Fruit fly (Drosophila melanogaster): ENCODE measurements around the gene Taf3.
A peak's percentile ranks its signal among the peaks of the same experiment; 100 is the strongest.

Gene Taf3

DNA sequence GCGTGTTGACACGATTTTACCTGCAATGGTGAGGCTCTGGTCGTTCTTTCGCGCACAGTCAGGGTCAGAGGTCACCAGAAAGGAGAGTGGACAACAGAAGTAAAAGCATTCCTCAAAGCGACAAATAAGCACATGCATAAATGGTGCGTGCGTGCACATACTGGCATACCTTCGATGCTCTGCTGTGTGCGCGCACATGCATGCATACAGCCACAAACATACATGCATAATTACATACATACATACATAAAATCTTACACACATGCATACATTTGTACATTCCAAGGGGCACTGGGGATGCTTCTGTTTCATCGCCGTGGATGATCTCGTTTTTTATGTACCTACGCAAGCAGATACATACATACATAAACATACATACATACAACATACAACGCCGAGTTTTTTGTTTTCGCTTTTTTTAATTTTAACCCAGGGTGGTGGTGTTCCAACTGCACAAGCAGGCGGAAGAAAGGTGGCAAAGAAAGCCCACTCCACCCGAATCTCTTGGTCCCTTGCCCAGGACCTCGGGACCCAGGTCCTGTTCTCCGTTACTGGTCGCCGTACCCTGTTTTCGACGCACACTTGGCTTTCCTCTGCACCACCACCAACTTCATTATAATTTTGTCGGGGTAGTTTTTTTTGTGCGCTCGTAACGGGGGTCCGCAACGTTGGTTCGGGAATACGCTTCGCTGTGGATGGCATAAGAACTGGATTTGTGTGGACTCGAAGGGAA lies 22.4 kb upstream of the Taf3 start, which contains the start of gene Asator (continued):
- TF ChIP-seq CG15601 (tag; optimal IDR thresholded peaks at IDR 0.05) = no peak
- peak; percentile 58 for TF ChIP-seq Hr3 (GFP tag; optimal IDR thresholded peaks at IDR 0.05)
- no peak for TF ChIP-seq pan (optimal IDR thresholded peaks at IDR 0.05)
- peak in 1 of 2 experiments; percentile 72 for TF ChIP-seq pan (GFP tag; optimal IDR thresholded peaks at IDR 0.05 in 1 of 2, IDR thresholded peaks at IDR 0.05 in 1 of 2)
- peak; percentile 100 for TF ChIP-seq pros (GFP tag; optimal IDR thresholded peaks at IDR 0.05)
- no peak for TF ChIP-seq CG8359 (GFP tag; optimal IDR thresholded peaks at IDR 0.05; ENCODE audit: borderline replicate concordance)
- peak; percentile 21 for TF ChIP-seq nau (GFP tag; optimal IDR thresholded peaks at IDR 0.05)
- peak; percentile 91 for TF ChIP-seq kni (GFP tag; optimal IDR thresholded peaks at IDR 0.05)
- TF ChIP-seq CG1529 (GFP tag; optimal IDR thresholded peaks at IDR 0.05) = no peak
- peak; percentile 80 for TF ChIP-seq gsb-n (tag; optimal IDR thresholded peaks at IDR 0.05)
- no peak for TF ChIP-seq Hand (GFP tag; optimal IDR thresholded peaks at IDR 0.05)
- TF ChIP-seq slp2 (GFP tag; optimal IDR thresholded peaks at IDR 0.05) = peak; percentile 20
- no peak for TF ChIP-seq kay (GFP tag; optimal IDR thresholded peaks at IDR 0.05)
- no peak for TF ChIP-seq CG14050 (GFP tag; IDR thresholded peaks at IDR 0.05)
- TF ChIP-seq abd-A (tag; optimal IDR thresholded peaks at IDR 0.05) = peak; percentile 91
- TF ChIP-seq CG18619 (GFP tag; optimal IDR thresholded peaks at IDR 0.05) = peak; percentile 63
- peak; percentile 56 to 70 for TF ChIP-seq Hr51 (GFP tag; optimal IDR thresholded peaks at IDR 0.05)
- TF ChIP-seq Side (GFP tag; optimal IDR thresholded peaks at IDR 0.05) = peak; percentile 55
- TF ChIP-seq oc (tag; optimal IDR thresholded peaks at IDR 0.05) = peak; percentile 51
- peak; percentile 60; the same call in 1 of the 2 replicates for TF ChIP-seq E2f1 (GFP tag; IDR thresholded peaks at IDR 0.05)
- peak; percentile 55 for TF ChIP-seq CG10654 (GFP tag; optimal IDR thresholded peaks at IDR 0.05)
- no peak for TF ChIP-seq pita (GFP tag; optimal IDR thresholded peaks at IDR 0.05)
- peak; percentile 55 for TF ChIP-seq CG13775 (GFP tag; optimal IDR thresholded peaks at IDR 0.05)
- TF ChIP-seq MESR4 (GFP tag; optimal IDR thresholded peaks at IDR 0.05) = no peak
- TF ChIP-seq ems (GFP tag; optimal IDR thresholded peaks at IDR 0.05) = peak; percentile 62
- no peak for TF ChIP-seq cad (GFP tag; optimal IDR thresholded peaks at IDR 0.05)
- TF ChIP-seq ash1 (GFP tag; optimal IDR thresholded peaks at IDR 0.05) = peak; percentile 40
- peak; percentile 16; the same call in 1 of the 2 replicates for TF ChIP-seq E2f2 (GFP tag; IDR thresholded peaks at IDR 0.05)
- peak; percentile 15 for TF ChIP-seq Atf-2 (GFP tag; optimal IDR thresholded peaks at IDR 0.05)
- TF ChIP-seq ranshi (GFP tag; IDR thresholded peaks at IDR 0.05) = no peak; the same call in 1 of the 2 replicates
- no peak for TF ChIP-seq CG10462 (GFP tag; optimal IDR thresholded peaks at IDR 0.05)
- TF ChIP-seq trh (GFP tag; optimal IDR thresholded peaks at IDR 0.05) = no peak
- TF ChIP-seq toy (GFP tag; IDR thresholded peaks at IDR 0.05) = no peak
- 0 out of 3 replicates have a peak, but pooled peaks have one; percentile 21 for TF ChIP-seq CG17361 (GFP tag; IDR thresholded peaks at IDR 0.05)
- peak; percentile 13 for TF ChIP-seq Nf-YB (GFP tag; optimal IDR thresholded peaks at IDR 0.05)
- TF ChIP-seq CG6683 (GFP tag; optimal IDR thresholded peaks at IDR 0.05) = peak; percentile 49
- peak; percentile 16 for TF ChIP-seq gcm (GFP tag; optimal IDR thresholded peaks at IDR 0.05)
- peak; percentile 61; the same call in 1 of the 2 replicates for TF ChIP-seq CG16779 (GFP tag; IDR thresholded peaks at IDR 0.05)
- no peak for TF ChIP-seq CG14860 (GFP tag; IDR thresholded peaks at IDR 0.05; ENCODE audit: partially characterized antibody)
- no peak for TF ChIP-seq wor (GFP tag; IDR thresholded peaks at IDR 0.05)
- peak in 1 of 3 experiments; percentile 14 for TF ChIP-seq lola (GFP tag; optimal IDR thresholded peaks at IDR 0.05)
- peak; percentile 70 for TF ChIP-seq tin (GFP tag; optimal IDR thresholded peaks at IDR 0.05)
- peak; percentile 36 for TF ChIP-seq CG10147 (GFP tag; optimal IDR thresholded peaks at IDR 0.05)
- TF ChIP-seq dmrt11E (tag; optimal IDR thresholded peaks at IDR 0.05) = peak; percentile 66
- TF ChIP-seq da (GFP tag; optimal IDR thresholded peaks at IDR 0.05) = no peak
- no peak for TF ChIP-seq CG43689 (GFP tag; IDR thresholded peaks at IDR 0.05)
- peak; percentile 66 for TF ChIP-seq CG17328 (GFP tag; IDR thresholded peaks at IDR 0.05)
- TF ChIP-seq jigr1 (GFP tag; IDR thresholded peaks at IDR 0.05) = no peak
